Worm (Caenorhabditis elegans): ENCODE results near the gene tbcc-1.

tbcc-1 gene

DNA sequence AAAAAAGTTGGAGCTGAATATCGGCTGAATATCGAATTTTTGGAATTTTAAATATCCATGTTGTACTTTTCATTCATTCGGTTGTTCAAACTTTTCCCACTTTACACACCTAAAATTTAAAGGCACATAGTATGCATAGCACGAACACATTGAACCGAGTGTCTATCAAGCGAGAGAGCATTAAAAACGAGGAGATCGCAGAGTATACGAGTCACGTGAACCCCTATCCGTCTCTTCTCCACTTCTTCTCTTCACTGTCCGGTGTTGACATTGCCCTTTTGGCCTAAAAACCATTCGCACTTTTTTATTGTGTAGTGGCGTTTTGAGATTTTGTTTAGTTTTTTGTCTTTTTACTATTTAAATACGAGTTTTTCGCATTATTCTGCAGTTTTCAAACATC is 16.2 kb downstream of the tbcc-1 start:
- TF ChIP-seq dve-1 (tag; optimal IDR thresholded peaks at IDR 0.05; ENCODE audit: insufficient read depth) (peak; percentile 71), lin-38 (GFP tag; IDR thresholded peaks at IDR 0.05) (peak; percentile 54), mes-2 (tag; optimal IDR thresholded peaks at IDR 0.05; ENCODE audit: poor library complexity, severe bottlenecking) (peak; percentile 47), egl-27 (tag; optimal IDR thresholded peaks at IDR 0.05) (no peak), aha-1 (tag) (peak; percentile 80), hmg-1.1 (GFP tag; IDR thresholded peaks at IDR 0.05) (peak; percentile 45; the same call in 1 of the 2 replicates), nhr-28 (tag; optimal IDR thresholded peaks at IDR 0.05) (peak; percentile 80), nhr-6 (tag; optimal IDR thresholded peaks at IDR 0.05) (peak; percentile 13), ceh-62 (tag; optimal IDR thresholded peaks at IDR 0.05) (no peak), pqm-1 (tag; optimal IDR thresholded peaks at IDR 0.05) (peak; percentile 58), hlh-11 (tag; optimal IDR thresholded peaks at IDR 0.05) (peak; percentile 61), madf-9 (GFP tag; conservative IDR thresholded peaks at IDR 0.05) (no peak), daf-16 (GFP tag; optimal IDR thresholded peaks at IDR 0.05) (no peak), daf-16 (tag; optimal IDR thresholded peaks at IDR 0.05) (peak; percentile 4), dpl-1 (GFP tag; optimal IDR thresholded peaks at IDR 0.05) (peak; percentile 55), zfp-3 (GFP tag; conservative IDR thresholded peaks at IDR 0.05) (no peak), hlh-30 (tag; optimal IDR thresholded peaks at IDR 0.05; ENCODE audit: insufficient read depth) (peak; percentile 92), cey-2 (tag; optimal IDR thresholded peaks at IDR 0.05; ENCODE audit: borderline replicate concordance, insufficient read depth) (no peak), dmd-8 (GFP tag; IDR thresholded peaks at IDR 0.05) (no peak), aly-2 (tag; optimal IDR thresholded peaks at IDR 0.05) (no peak), lsy-2 (tag; optimal IDR thresholded peaks at IDR 0.05) (peak in 1 of 2 experiments; percentile 78), mdl-1 (tag; optimal IDR thresholded peaks at IDR 0.05) (peak in 1 of 2 experiments; percentile 58), pha-4 (GFP tag; IDR thresholded peaks at IDR 0.05) (no peak), pha-4 (tag; optimal IDR thresholded peaks at IDR 0.05) (peak; percentile 82), nhr-237 (tag; optimal IDR thresholded peaks at IDR 0.05) (no peak), nhr-42 (GFP tag; IDR thresholded peaks at IDR 0.05) (no peak), dmd-6 (GFP tag; IDR thresholded peaks at IDR 0.05) (0 out of 2 replicates have a peak, but pooled peaks have one; percentile 25), mep-1 (tag; optimal IDR thresholded peaks at IDR 0.05) (peak; percentile 69)

DNA sequence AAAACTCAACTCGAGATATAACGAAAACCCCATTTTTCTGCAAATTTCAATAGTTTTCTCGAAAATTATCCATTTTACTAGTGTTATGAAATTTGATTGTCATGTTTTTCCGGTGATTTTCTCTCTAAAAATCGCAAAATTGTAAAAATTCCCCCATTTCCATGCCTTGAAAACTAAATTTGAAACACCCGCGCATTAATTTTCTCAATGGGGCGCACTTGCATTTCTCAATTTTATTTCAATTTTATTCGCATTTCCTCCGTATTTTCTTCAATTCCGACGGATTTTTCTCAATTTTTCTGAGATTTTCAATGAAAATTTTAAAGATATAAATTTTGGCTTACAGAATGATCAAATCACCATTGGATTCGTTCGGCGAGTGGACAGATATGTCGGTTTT is 16.8 kb downstream of the tbcc-1 start, which contains the start of gene Y71H2AM.3:
Y71H2AM.3 (plus strand) TSS at position 347 of the 400 bp plus-strand sequence.
- TF ChIP-seq dve-1 (tag; optimal IDR thresholded peaks at IDR 0.05; ENCODE audit: insufficient read depth) (peak; percentile 42), hlh-30 (tag; optimal IDR thresholded peaks at IDR 0.05; ENCODE audit: insufficient read depth) (peak; percentile 26), ceh-20 (GFP tag; IDR thresholded peaks at IDR 0.05) (no peak), fkh-10 (GFP tag; optimal IDR thresholded peaks at IDR 0.05) (no peak), lin-38 (GFP tag; IDR thresholded peaks at IDR 0.05) (peak; percentile 95), unc-62 (GFP tag; optimal IDR thresholded peaks at IDR 0.05 in 1 of 2) (peak in 1 of 2 experiments; percentile 45), unc-62 (tag; optimal IDR thresholded peaks at IDR 0.05) (no peak), rbr-2 (tag; optimal IDR thresholded peaks at IDR 0.05) (peak; percentile 14), fos-1 (tag; optimal IDR thresholded peaks at IDR 0.05) (no peak), hmg-1.1 (GFP tag; IDR thresholded peaks at IDR 0.05) (0 out of 2 replicates have a peak, but pooled peaks have one; percentile 21), nhr-6 (tag; optimal IDR thresholded peaks at IDR 0.05) (peak; percentile 8), F10B5.3 (tag; optimal IDR thresholded peaks at IDR 0.05) (no peak), zfp-3 (GFP tag; conservative IDR thresholded peaks at IDR 0.05) (no peak), mes-2 (tag; optimal IDR thresholded peaks at IDR 0.05; ENCODE audit: poor library complexity, severe bottlenecking) (peak; percentile 40), dpl-1 (GFP tag; optimal IDR thresholded peaks at IDR 0.05) (peak; percentile 89), zag-1 (tag; optimal IDR thresholded peaks at IDR 0.05) (no peak), lsy-2 (tag; optimal IDR thresholded peaks at IDR 0.05) (peak in 1 of 2 experiments; percentile 71)

DNA sequence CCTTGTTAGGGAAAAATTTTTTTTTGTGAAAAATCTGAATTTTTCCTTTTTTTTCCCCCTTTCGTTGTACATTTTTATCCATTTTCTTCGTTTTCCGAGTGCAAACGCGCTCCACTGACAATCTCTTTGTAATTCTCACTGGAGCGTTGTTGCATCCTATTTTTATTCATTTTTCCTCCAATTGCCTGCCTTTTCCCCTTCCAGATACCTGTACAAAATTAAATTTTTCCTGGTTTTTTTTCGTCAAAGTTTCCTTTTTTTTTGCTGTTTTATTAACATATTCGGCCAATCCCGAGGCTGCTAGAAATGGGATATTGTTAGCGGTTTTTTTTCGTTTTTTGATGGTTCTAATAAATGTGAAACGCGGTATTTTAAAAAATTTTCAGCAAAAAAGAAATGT is 23.2 kb downstream of the tbcc-1 start:
- TF ChIP-seq nhr-102 (tag; optimal IDR thresholded peaks at IDR 0.05): peak; percentile 22
- TF ChIP-seq ama-1 (optimal IDR thresholded peaks at IDR 0.05): peak; percentile 76
- TF ChIP-seq nhr-28 (tag; optimal IDR thresholded peaks at IDR 0.05): no peak
- TF ChIP-seq lim-7 (GFP tag; IDR thresholded peaks at IDR 0.05): no peak
- TF ChIP-seq lin-13 (GFP tag; optimal IDR thresholded peaks at IDR 0.05): no peak
- no peak for TF ChIP-seq Y48G9A.11 (GFP tag; IDR thresholded peaks at IDR 0.05)
- TF ChIP-seq madf-9 (GFP tag; conservative IDR thresholded peaks at IDR 0.05): no peak
- no peak for TF ChIP-seq ceh-28 (tag; optimal IDR thresholded peaks at IDR 0.05)
- TF ChIP-seq mes-2 (tag; optimal IDR thresholded peaks at IDR 0.05; ENCODE audit: poor library complexity, severe bottlenecking): no peak
- no peak for TF ChIP-seq madf-5 (GFP tag; IDR thresholded peaks at IDR 0.05)
- no peak for TF ChIP-seq D1046.2 (GFP tag; IDR thresholded peaks at IDR 0.05)
- no peak for TF ChIP-seq tag-97 (GFP tag; IDR thresholded peaks at IDR 0.05)
- no peak for TF ChIP-seq T26A8.4 (GFP tag; IDR thresholded peaks at IDR 0.05)
- no peak for TF ChIP-seq aly-2 (tag; optimal IDR thresholded peaks at IDR 0.05)
- no peak for TF ChIP-seq Y105C5A.15 (GFP tag; IDR thresholded peaks at IDR 0.05)
- TF ChIP-seq hlh-30 (tag; optimal IDR thresholded peaks at IDR 0.05; ENCODE audit: insufficient read depth): no peak
- no peak for TF ChIP-seq zag-1 (tag; optimal IDR thresholded peaks at IDR 0.05)
- TF ChIP-seq nhr-6 (tag; optimal IDR thresholded peaks at IDR 0.05): no peak
- TF ChIP-seq spr-3 (GFP tag; optimal IDR thresholded peaks at IDR 0.05): peak; percentile 40

Measured in whole organism, L4 larva.